Fruit fly (Drosophila melanogaster) whole organism: Measurements from ENCODE around the gene ccb.

Source experiments
- CG8478 ChIP-seq: fragments of >200 bp; optimal IDR thresholded peaks from 2 replicates; lab custom pipeline; 2018; ENCODE audit warnings: inconsistent platforms
- Dll ChIP-seq: fragments of >200 bp; optimal IDR thresholded peaks from 2 replicates; lab custom pipeline; 2017
- EcR ChIP-seq, 2 experiments: fragments of >200 bp; optimal IDR thresholded peaks; 2 replicates each; lab custom pipeline; 2017; ENCODE audit warnings: missing biosample characterization in 2 of 2, missing genetic modification characterization in 2 of 2, missing genetic modification reagents in 2 of 2
- pan ChIP-seq: fragments of >200 bp; optimal IDR thresholded peaks from 2 replicates; lab custom pipeline; 2017
- psq ChIP-seq: fragments of >200 bp; optimal IDR thresholded peaks from 2 replicates; lab custom pipeline; 2017
- usp ChIP-seq: fragments of >200 bp; optimal IDR thresholded peaks from 2 replicates; lab custom pipeline; 2017; ENCODE audit warnings: missing biosample characterization, missing genetic modification characterization, mixed read lengths

ccb gene

DNA sequence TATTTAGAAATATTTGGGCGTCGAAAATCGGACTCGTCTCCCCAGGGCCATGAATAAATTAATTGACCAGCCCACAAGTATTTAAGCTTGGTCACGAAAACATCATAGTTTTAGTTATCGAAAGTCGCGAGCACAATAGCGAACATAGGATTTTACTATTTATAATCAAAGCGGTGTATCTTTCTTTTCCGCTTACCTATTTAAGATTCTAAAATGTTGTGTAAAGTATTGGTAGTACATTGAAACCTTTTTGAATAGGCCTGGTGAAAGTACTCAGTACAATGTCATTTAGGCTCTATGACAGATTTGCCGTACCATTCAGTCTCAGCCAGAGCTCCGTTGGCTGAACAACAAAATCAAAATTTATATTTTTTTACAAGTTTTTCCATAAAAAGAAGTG is at the start of gene ccb:
TSS of gene ccb (plus strand) at position 301 of the 400 bp plus-strand sequence.
- no peak for TF ChIP-seq Dll (lab: Kevin White, UChicago)
- no peak for TF ChIP-seq pan
- no peak for TF ChIP-seq EcR (GFP tag; optimal IDR thresholded peaks at IDR 0.05; lab: Kevin White, UChicago)

DNA sequence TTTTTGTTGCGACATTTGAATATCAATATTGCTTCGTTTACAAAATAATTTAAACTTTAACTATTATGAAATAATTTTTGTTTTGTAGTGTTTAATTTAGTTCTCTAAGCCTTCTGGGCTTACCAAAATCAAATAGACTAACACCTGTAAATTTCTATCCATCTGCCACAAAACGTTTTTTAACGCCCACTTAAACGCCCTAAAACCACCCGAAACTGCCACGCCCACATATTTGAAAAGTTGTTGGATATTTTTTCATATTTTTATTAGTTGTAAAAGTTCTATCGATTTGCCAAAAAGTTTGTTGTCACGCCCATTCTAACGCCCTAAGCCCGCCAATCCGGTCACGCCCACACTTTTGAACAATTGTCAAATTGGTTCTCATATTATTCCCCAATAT is 46.1 kb upstream of the ccb start, which contains the start of gene CG45154:
TSS of gene CG45154 (minus strand) at position 101 of the 400 bp plus-strand sequence.
- TF ChIP-seq usp, result no peak
- TF ChIP-seq CG8478, result no peak
- no peak for TF ChIP-seq pan
- no peak for TF ChIP-seq EcR (GFP tag; optimal IDR thresholded peaks at IDR 0.05; lab: Kevin White, UChicago)
- no peak for TF ChIP-seq Dll (lab: Kevin White, UChicago)
- no peak for TF ChIP-seq psq (lab: Kevin White, UChicago)

DNA sequence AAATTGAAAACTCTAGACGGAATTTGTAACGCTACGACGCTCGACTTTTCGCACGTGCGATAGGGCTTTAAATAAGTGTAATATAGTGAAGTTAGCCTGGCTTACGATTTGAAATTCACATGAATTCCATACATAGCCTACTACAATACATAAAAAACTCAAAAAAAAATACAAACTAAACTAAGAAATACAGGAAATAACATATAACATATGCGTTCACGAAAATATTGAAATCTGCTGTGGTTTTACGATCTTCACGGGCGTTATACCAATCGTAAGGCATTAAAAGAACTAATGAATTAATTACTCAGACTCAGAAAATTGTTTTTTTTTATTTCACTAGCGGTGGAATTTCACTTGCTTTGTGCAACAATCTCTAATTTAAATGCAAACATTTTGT is 10.2 kb downstream of the ccb start, which contains the start of gene CG1724:
TSS of gene CG1724 (minus strand) at position 101 of the 400 bp plus-strand sequence.
- TF ChIP-seq pan (no peak), psq (lab: Kevin White, UChicago) (no peak), EcR (GFP tag; optimal IDR thresholded peaks at IDR 0.05; lab: Kevin White, UChicago) (no peak), usp (no peak), Dll (lab: Kevin White, UChicago) (no peak), CG8478 (no peak)

DNA sequence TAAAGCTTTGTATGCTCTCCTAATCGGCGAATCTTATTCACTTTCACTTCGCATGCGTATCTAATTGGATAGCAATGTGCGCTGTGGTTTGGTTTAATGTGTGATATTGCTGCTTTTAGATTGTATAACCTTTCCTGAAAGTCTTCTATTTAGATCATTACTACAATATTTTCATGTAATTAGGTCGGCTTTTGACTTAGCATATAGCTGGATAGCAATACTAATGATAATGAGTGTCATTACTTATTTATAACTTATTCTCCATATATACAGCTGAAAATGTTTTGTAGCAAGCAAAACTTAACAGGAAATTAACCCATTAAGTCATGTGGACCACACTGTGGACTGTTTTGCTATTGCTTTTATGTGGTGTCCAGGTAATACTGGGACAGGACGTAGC is 24.5 kb downstream of the ccb start, which contains the start of gene CG32523:
TSS of gene CG32523 (plus strand) at position 301 of the 400 bp plus-strand sequence.
- TF ChIP-seq usp (no peak), pan (no peak), psq (lab: Kevin White, UChicago) (no peak), CG8478 (no peak), EcR (GFP tag; optimal IDR thresholded peaks at IDR 0.05; lab: Kevin White, UChicago) (no peak), Dll (lab: Kevin White, UChicago) (no peak)

DNA sequence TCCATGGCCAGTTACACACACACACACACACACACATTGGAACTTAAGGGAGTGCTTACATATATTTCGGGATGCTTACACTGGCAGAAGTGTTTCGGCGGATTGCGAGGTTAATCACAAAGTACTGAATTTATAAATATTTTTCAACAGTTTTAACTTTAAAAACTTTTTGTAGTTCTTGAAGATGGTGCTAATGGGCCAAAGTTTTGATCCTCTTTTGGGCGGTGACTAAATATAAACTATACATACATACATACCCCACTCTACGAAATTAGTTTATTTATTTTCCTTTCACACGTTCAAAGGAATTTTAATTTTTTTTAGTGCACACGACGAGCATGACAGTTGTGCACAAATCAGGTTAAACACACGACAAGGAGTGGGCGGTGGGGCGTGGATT is 33.3 kb downstream of the ccb start:
- TF ChIP-seq EcR (GFP tag; optimal IDR thresholded peaks at IDR 0.05; lab: Kevin White, UChicago) (no peak), pan (no peak), CG8478 (no peak), psq (lab: Kevin White, UChicago) (no peak), Dll (lab: Kevin White, UChicago) (no peak), usp (no peak)

DNA sequence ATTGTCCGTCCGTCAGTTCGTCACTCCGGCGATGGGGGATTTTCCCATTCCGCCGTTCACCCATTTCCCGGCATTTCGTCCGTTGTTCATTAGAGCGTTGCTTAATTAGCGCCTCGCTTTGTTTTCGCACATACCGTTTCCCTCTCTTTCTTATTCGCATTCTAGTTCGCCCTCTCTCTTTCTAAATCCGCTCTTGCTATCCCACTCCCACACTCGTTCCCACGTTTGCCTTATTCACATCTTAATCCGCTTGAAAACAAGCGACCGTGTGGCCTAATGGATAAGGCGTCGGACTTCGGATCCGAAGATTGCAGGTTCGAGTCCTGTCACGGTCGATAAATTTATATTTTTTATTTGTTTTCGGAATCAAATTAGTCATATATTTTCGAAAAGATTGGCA is 38.8 kb downstream of the ccb start:
- TF ChIP-seq pan (no peak), usp (no peak), Dll (lab: Kevin White, UChicago) (no peak), CG8478 (peak; percentile 40), psq (lab: Kevin White, UChicago) (no peak), EcR (GFP tag; optimal IDR thresholded peaks at IDR 0.05; lab: Kevin White, UChicago) (no peak)

DNA sequence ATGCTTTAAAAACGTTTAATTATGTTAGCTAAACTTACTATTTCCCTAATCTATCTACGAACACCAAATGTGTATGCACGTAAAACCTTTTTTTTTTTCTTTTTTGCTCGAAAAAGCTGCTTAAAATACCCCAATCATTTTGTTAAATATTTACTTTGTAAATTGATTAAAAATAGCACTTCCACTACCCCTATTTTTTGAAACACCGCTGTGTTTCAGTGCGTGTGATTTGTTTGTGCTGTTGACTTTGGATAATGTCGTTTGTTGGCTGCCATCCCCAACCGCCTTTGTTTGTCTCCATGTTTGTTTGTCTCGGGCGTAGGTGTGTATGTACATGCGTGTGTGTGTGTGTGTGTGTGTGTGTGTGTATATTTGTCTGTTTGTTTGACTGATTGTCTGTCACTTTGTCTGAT is 48.7 kb downstream of the ccb start:
- TF ChIP-seq EcR (GFP tag; optimal IDR thresholded peaks at IDR 0.05; lab: Kevin White, UChicago), result no peak
- TF ChIP-seq Dll (lab: Kevin White, UChicago), result no peak
- no peak for TF ChIP-seq pan
- no peak for TF ChIP-seq CG8478
